Worm (Caenorhabditis elegans): ENCODE data around the gene C32D5.10.
A peak's percentile ranks its signal among the peaks of the same experiment; 100 is the strongest.

DNA sequence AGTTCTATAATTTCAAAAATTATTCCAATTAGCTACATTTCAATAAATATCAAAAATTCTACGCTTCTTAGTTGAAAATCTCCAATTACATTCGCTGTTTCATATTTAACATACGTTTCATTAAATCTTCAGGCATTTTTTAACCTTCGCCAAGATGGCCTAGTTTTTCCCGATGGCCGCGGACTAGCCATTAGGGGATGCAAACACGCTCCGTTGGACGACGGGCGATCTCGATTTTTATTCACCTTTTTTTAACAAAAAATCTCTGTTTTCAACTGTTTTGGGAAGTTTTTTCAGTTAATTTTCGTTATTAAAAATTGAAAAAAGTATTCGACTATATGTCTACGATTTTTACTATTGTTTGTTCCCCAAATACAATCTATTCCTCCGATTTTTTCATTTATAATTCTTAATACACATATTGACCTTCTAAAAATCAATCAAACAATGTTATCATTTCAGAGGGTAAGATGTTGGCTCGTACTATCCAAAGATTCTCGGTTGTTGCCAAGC is 31.5 kb upstream of the C32D5.10 start, which contains the start of gene F58F12.1:
- TF ChIP-seq dao-5 (tag; optimal IDR thresholded peaks at IDR 0.05) (no peak), him-1 (tag; optimal IDR thresholded peaks at IDR 0.05) (peak; percentile 30), W03F9.2 (tag; optimal IDR thresholded peaks at IDR 0.05) (peak; percentile 83)
